Fruit fly (Drosophila melanogaster): ENCODE data around the gene CG43059.

dm6 chr3L:8299224-8300130 is 19.3 kb downstream of the CG43059 start, which contains the start of the genes Arl5 and CG13671:
- TF ChIP-seq br (GFP tag; optimal IDR thresholded peaks at IDR 0.05) (peak; percentile 69), psq (GFP tag; optimal IDR thresholded peaks at IDR 0.05) (peak; percentile 82), h (GFP tag; optimal IDR thresholded peaks at IDR 0.05) (peak; percentile 85), Abd-B (GFP tag; optimal IDR thresholded peaks at IDR 0.05) (no peak)

Data from whole organism, wandering third instar larva.